Worm (Caenorhabditis elegans) whole organism, midembryonic: ENCODE data around the gene Y22D7AL.3.

Experiments used
- T22C8.4 ChIP-seq: fragments of 200-800 bp; sonication (Bioruptor generic); IDR thresholded peaks from 2 replicates; pipeline ENCODE4 v1.3.6; 2022; ENCODE audit warnings: missing genetic modification characterization, missing compliant biosample characterization
- cog-1 ChIP-seq: sonication (generic microtip); optimal IDR thresholded peaks from 2 replicates; lab custom pipeline; 2016; ENCODE audit warnings: missing genetic modification characterization, missing compliant biosample characterization
- flt-1 ChIP-seq: fragments of 200-800 bp; sonication (Bioruptor generic); IDR thresholded peaks from 2 replicates; pipeline ENCODE4 v1.3.6; 2022; ENCODE audit warnings: missing genetic modification characterization, missing compliant biosample characterization
- klf-2 ChIP-seq: fragments of 200-800 bp; sonication (Bioruptor generic); conservative IDR thresholded peaks from 2 replicates; pipeline ENCODE4 v1.3.6; 2022; ENCODE audit warnings: missing genetic modification reagents, missing genetic modification characterization, missing compliant biosample characterization
- med-1 ChIP-seq: sonication (generic microtip); optimal IDR thresholded peaks from 2 replicates; lab custom pipeline; 2017; ENCODE audit warnings: missing genetic modification characterization, mild to moderate bottlenecking, missing compliant biosample characterization, antibody characterized with exemption, missing genetic modification reagents; ENCODE audit not compliant: insufficient read depth
- tab-1 ChIP-seq: fragments of 200-800 bp; sonication (Bioruptor generic); IDR thresholded peaks from 2 replicates; pipeline ENCODE4 v1.3.6; 2022; ENCODE audit warnings: missing genetic modification characterization, missing compliant biosample characterization
- ztf-23 ChIP-seq: fragments of 200-800 bp; sonication (Bioruptor generic); IDR thresholded peaks from 2 replicates; pipeline ENCODE4 v1.3.6; 2022; ENCODE audit warnings: missing genetic modification reagents, missing genetic modification characterization, missing compliant biosample characterization
- ztf-29 ChIP-seq: fragments of 200-800 bp; sonication (Bioruptor generic); IDR thresholded peaks from 2 replicates; pipeline ENCODE4 v1.3.6; 2022; ENCODE audit warnings: missing genetic modification reagents, missing genetic modification characterization, missing compliant biosample characterization

ce11 chrIII:1659763-1660162 lies 18.5 kb downstream of the Y22D7AL.3 start, which contains the start of gene Y22D7AL.15:
- TF ChIP-seq flt-1 (GFP tag; lab: Robert Waterston, UW) = no peak
- no peak for TF ChIP-seq klf-2 (GFP tag; lab: Robert Waterston, UW)
- TF ChIP-seq ztf-23 (GFP tag; lab: Robert Waterston, UW) = no peak
- no peak for TF ChIP-seq cog-1 (tag; lab: Kevin White, UChicago)
- no peak for TF ChIP-seq med-1 (GFP tag; lab: Kevin White, UChicago)
- no peak for TF ChIP-seq tab-1 (GFP tag; lab: Robert Waterston, UW)
- no peak for TF ChIP-seq ztf-29 (GFP tag; lab: Robert Waterston, UW)
- TF ChIP-seq T22C8.4 = no peak
